Fruit fly (Drosophila melanogaster): ENCODE measurements around the gene Rbp9.

dm6 chr2L:3006925-3007426, 52.4 kb downstream of the Rbp9 start:
- TF ChIP-seq CG12942 (GFP tag; optimal IDR thresholded peaks at IDR 0.05), result no peak
- TF ChIP-seq Dref (GFP tag; IDR thresholded peaks at IDR 0.05), result no peak

Measured in whole organism, embryonic.